Worm (Caenorhabditis elegans): Measurements from ENCODE around the gene C29A12.1.

The C29A12.1 gene

ce11 chrV:10773216-10773615 lies 40.1 kb downstream of the C29A12.1 start:
- TF ChIP-seq sem-2 (GFP tag; optimal IDR thresholded peaks at IDR 0.05) (no peak), nhr-2 (tag; optimal IDR thresholded peaks at IDR 0.05) (no peak), nhr-12 (tag; optimal IDR thresholded peaks at IDR 0.05) (no peak), lin-32 (GFP tag; optimal IDR thresholded peaks at IDR 0.05) (no peak), M03D4.4 (tag; optimal IDR thresholded peaks at IDR 0.05) (no peak), ces-1 (GFP tag; optimal IDR thresholded peaks at IDR 0.05) (no peak), nhr-28 (tag; optimal IDR thresholded peaks at IDR 0.05) (no peak), flh-1 (GFP tag; optimal IDR thresholded peaks at IDR 0.05) (no peak), mls-2 (tag; optimal IDR thresholded peaks at IDR 0.05) (no peak), snpc-4 (tag; optimal IDR thresholded peaks at IDR 0.05) (no peak), unc-39 (tag; optimal IDR thresholded peaks at IDR 0.05) (no peak), bed-3 (GFP tag; optimal IDR thresholded peaks at IDR 0.05) (no peak), unc-120 (tag; optimal IDR thresholded peaks at IDR 0.05; ENCODE audit: poor library complexity, severe bottlenecking) (no peak), ham-2 (GFP tag; optimal IDR thresholded peaks at IDR 0.05) (no peak)

ce11 chrV:10771390-10771789 lies 41.9 kb downstream of the C29A12.1 start, which contains the start of gene D1054.3:
TSS of gene D1054.3 (plus strand) at chrV:10771451.
- no peak for TF ChIP-seq drap-1 (GFP tag; optimal IDR thresholded peaks at IDR 0.05)
- no peak for TF ChIP-seq ceh-83 (GFP tag; optimal IDR thresholded peaks at IDR 0.05)
- no peak for TF ChIP-seq elt-3 (tag; optimal IDR thresholded peaks at IDR 0.05)
- TF ChIP-seq sptf-1 (tag; optimal IDR thresholded peaks at IDR 0.05), result no peak
- TF ChIP-seq nhr-2 (tag; optimal IDR thresholded peaks at IDR 0.05), result no peak
- no peak for TF ChIP-seq lsy-2 (tag; optimal IDR thresholded peaks at IDR 0.05)
- TF ChIP-seq hlh-1 (tag; optimal IDR thresholded peaks at IDR 0.05), result no peak
- TF ChIP-seq mep-1 (tag; optimal IDR thresholded peaks at IDR 0.05), result no peak
- no peak for TF ChIP-seq blmp-1 (tag; optimal IDR thresholded peaks at IDR 0.05)
- TF ChIP-seq tbx-8 (GFP tag; optimal IDR thresholded peaks at IDR 0.05), result no peak
- TF ChIP-seq elt-1 (tag; optimal IDR thresholded peaks at IDR 0.05; ENCODE audit: borderline replicate concordance, insufficient read depth), result no peak
- TF ChIP-seq flh-1 (GFP tag; optimal IDR thresholded peaks at IDR 0.05), result no peak
- TF ChIP-seq unc-39 (tag; optimal IDR thresholded peaks at IDR 0.05), result no peak
- no peak for TF ChIP-seq nhr-12 (tag; optimal IDR thresholded peaks at IDR 0.05)
- TF ChIP-seq pha-4 (tag; optimal IDR thresholded peaks at IDR 0.05), result no peak
- no peak for TF ChIP-seq unc-62 (GFP tag; optimal IDR thresholded peaks at IDR 0.05)

ce11 chrV:10770026-10770425 lies 43.3 kb downstream of the C29A12.1 start, which contains the start of the genes D1054.1 and pas-2:
TSS of gene D1054.1 (minus strand) at chrV:10770217.
TSS of gene pas-2 (plus strand) at chrV:10770368.
- TF ChIP-seq bed-3 (GFP tag; optimal IDR thresholded peaks at IDR 0.05), result no peak
- no peak for TF ChIP-seq ceh-43 (GFP tag; optimal IDR thresholded peaks at IDR 0.05)
- no peak for TF ChIP-seq lin-32 (GFP tag; optimal IDR thresholded peaks at IDR 0.05)
- TF ChIP-seq ztf-11 (tag; optimal IDR thresholded peaks at IDR 0.05), result no peak
- peak; percentile 85 for TF ChIP-seq ces-1 (GFP tag; optimal IDR thresholded peaks at IDR 0.05)
- no peak for TF ChIP-seq elt-3 (tag; optimal IDR thresholded peaks at IDR 0.05)
- peak; percentile 15 for TF ChIP-seq mep-1 (tag; optimal IDR thresholded peaks at IDR 0.05)

ce11 chrV:10768892-10769291 lies 44.4 kb downstream of the C29A12.1 start:
- TF ChIP-seq elt-3 (tag; optimal IDR thresholded peaks at IDR 0.05) (no peak), zip-8 (tag; optimal IDR thresholded peaks at IDR 0.05) (peak; percentile 94), unc-39 (tag; optimal IDR thresholded peaks at IDR 0.05) (no peak)

ce11 chrV:10764066-10764465 lies 49.2 kb downstream of the C29A12.1 start, which contains the start of gene ocr-1:
TSS of gene ocr-1 (plus strand) at chrV:10764366.
- no peak for TF ChIP-seq zip-8 (tag; optimal IDR thresholded peaks at IDR 0.05)
- TF ChIP-seq ces-1 (GFP tag; optimal IDR thresholded peaks at IDR 0.05), result no peak
- TF ChIP-seq unc-120 (tag; optimal IDR thresholded peaks at IDR 0.05; ENCODE audit: poor library complexity, severe bottlenecking), result no peak
- no peak for TF ChIP-seq tbx-8 (GFP tag; optimal IDR thresholded peaks at IDR 0.05)
- no peak for TF ChIP-seq mls-2 (tag; optimal IDR thresholded peaks at IDR 0.05)
- TF ChIP-seq lsy-2 (tag; optimal IDR thresholded peaks at IDR 0.05), result no peak
- TF ChIP-seq unc-39 (tag; optimal IDR thresholded peaks at IDR 0.05), result no peak
- no peak for TF ChIP-seq blmp-1 (tag; optimal IDR thresholded peaks at IDR 0.05)
- TF ChIP-seq elt-1 (tag; optimal IDR thresholded peaks at IDR 0.05; ENCODE audit: borderline replicate concordance, insufficient read depth), result no peak
- no peak for TF ChIP-seq elt-3 (tag; optimal IDR thresholded peaks at IDR 0.05)

ce11 chrV:10762695-10763094 lies 50.6 kb downstream of the C29A12.1 start, which contains the start of gene sre-6:
TSS of gene sre-6 (minus strand) at chrV:10762795.
- TF ChIP-seq ces-1 (GFP tag; optimal IDR thresholded peaks at IDR 0.05), result no peak
- TF ChIP-seq hlh-1 (tag; optimal IDR thresholded peaks at IDR 0.05), result no peak
- no peak for TF ChIP-seq ztf-11 (tag; optimal IDR thresholded peaks at IDR 0.05)

Data from whole organism, mixed stage, embryonic.